Worm (Caenorhabditis elegans) whole organism, L3 larva: ENCODE results near the gene bgal-1.

ENCODE experiments used
- R02D3.7 ChIP-seq: fragments of 150-350 bp; optimal IDR thresholded peaks from 2 replicates; lab custom pipeline; 2014; ENCODE audit warnings: missing biosample characterization, missing genetic modification characterization
- ZK546.5 ChIP-seq: sonication (generic microtip); optimal IDR thresholded peaks from 2 replicates; lab custom pipeline; 2017; ENCODE audit warnings: missing biosample characterization, missing genetic modification characterization
- aly-2 ChIP-seq: fragments of 150-350 bp; optimal IDR thresholded peaks from 2 replicates; lab custom pipeline; 2014; ENCODE audit warnings: missing biosample characterization, missing genetic modification characterization
- ama-1 ChIP-seq: fragments of 150-350 bp; optimal IDR thresholded peaks from 2 replicates; lab custom pipeline; 2018
- ceh-16 ChIP-seq: sonication (generic microtip); optimal IDR thresholded peaks from 2 replicates; lab custom pipeline; 2017; ENCODE audit warnings: missing biosample characterization, missing genetic modification characterization
- ceh-28 ChIP-seq: fragments of 150-350 bp; optimal IDR thresholded peaks from 2 replicates; lab custom pipeline; 2014; ENCODE audit warnings: missing biosample characterization, missing genetic modification reagents, missing genetic modification characterization
- ceh-82 ChIP-seq: fragments of 150-350 bp; optimal IDR thresholded peaks from 2 replicates; lab custom pipeline; 2014; ENCODE audit warnings: missing biosample characterization, missing genetic modification characterization
- ceh-9 ChIP-seq: sonication (generic microtip); optimal IDR thresholded peaks from 2 replicates; lab custom pipeline; 2018; ENCODE audit warnings: missing biosample characterization, missing genetic modification characterization
- egl-27 ChIP-seq: sonication (generic microtip); optimal IDR thresholded peaks from 4 replicates; lab custom pipeline; 2017; ENCODE audit warnings: missing biosample characterization, missing genetic modification reagents, missing genetic modification characterization
- egl-5 ChIP-seq: fragments of 150-350 bp; optimal IDR thresholded peaks from 2 replicates; lab custom pipeline; 2017; ENCODE audit warnings: missing biosample characterization, missing genetic modification reagents, missing genetic modification characterization, inconsistent platforms
- elt-1 ChIP-seq: fragments of 150-350 bp; optimal IDR thresholded peaks from 2 replicates; lab custom pipeline; 2014; ENCODE audit warnings: missing biosample characterization, missing genetic modification characterization
- elt-2 ChIP-seq: sonication (generic microtip); optimal IDR thresholded peaks from 2 replicates; lab custom pipeline; 2016; ENCODE audit warnings: missing genetic modification reagents, mild to moderate bottlenecking, missing genetic modification characterization, missing compliant biosample characterization
- elt-3 ChIP-seq, 3 experiments: fragments of 150-350 bp in 1 of 3; sonication (generic microtip) in 2 of 3; optimal IDR thresholded peaks; 2 replicates in 2 of 3; 4 replicates in 1 of 3; lab custom pipeline; 2014 to 2017; ENCODE audit warnings: missing biosample characterization in 3 of 3, missing genetic modification characterization in 3 of 3
- eor-1 ChIP-seq, 2 experiments: fragments of 150-350 bp; optimal IDR thresholded peaks; 2 replicates each; lab custom pipeline; 2014 to 2018; ENCODE audit warnings: missing biosample characterization in 2 of 2, missing genetic modification characterization in 2 of 2
- fkh-10 ChIP-seq: sonication (generic microtip); optimal IDR thresholded peaks from 2 replicates; lab custom pipeline; 2017; ENCODE audit warnings: missing biosample characterization, missing genetic modification reagents, missing genetic modification characterization
- fkh-2 ChIP-seq: fragments of 150-350 bp; optimal IDR thresholded peaks from 2 replicates; lab custom pipeline; 2014; ENCODE audit warnings: missing biosample characterization, missing genetic modification reagents, missing genetic modification characterization
- fos-1 ChIP-seq: fragments of 150-350 bp; optimal IDR thresholded peaks from 2 replicates; lab custom pipeline; 2014; ENCODE audit warnings: missing biosample characterization, missing genetic modification characterization
- hmg-11 ChIP-seq: sonication (generic microtip); optimal IDR thresholded peaks from 2 replicates; lab custom pipeline; 2016; ENCODE audit warnings: missing genetic modification characterization, missing compliant biosample characterization
- lin-15B ChIP-seq: fragments of 150-350 bp; optimal IDR thresholded peaks from 2 replicates; lab custom pipeline; 2014; ENCODE audit warnings: missing biosample characterization, missing genetic modification characterization
- lin-39 ChIP-seq: fragments of 150-350 bp; optimal IDR thresholded peaks from 2 replicates; lab custom pipeline; 2018; ENCODE audit warnings: missing biosample characterization, missing genetic modification reagents, missing genetic modification characterization
- lsy-12 ChIP-seq: sonication (generic microtip); optimal IDR thresholded peaks from 2 replicates; lab custom pipeline; 2016; ENCODE audit warnings: mild to moderate bottlenecking, missing genetic modification characterization, missing compliant biosample characterization
- mml-1 ChIP-seq: fragments of 150-350 bp; sonication (generic microtip); optimal IDR thresholded peaks from 3 replicates; lab custom pipeline; 2014; ENCODE audit warnings: missing biosample characterization, missing genetic modification characterization
- nfya-1 ChIP-seq: sonication (generic microtip); optimal IDR thresholded peaks from 2 replicates; lab custom pipeline; 2017; ENCODE audit warnings: missing genetic modification characterization, mild to moderate bottlenecking, missing compliant biosample characterization, antibody characterized with exemption, moderate library complexity; ENCODE audit not compliant: insufficient read depth
- nhr-11 ChIP-seq: fragments of 150-350 bp; optimal IDR thresholded peaks from 2 replicates; lab custom pipeline; 2014; ENCODE audit warnings: missing biosample characterization, missing genetic modification characterization
- nhr-12 ChIP-seq: fragments of 150-350 bp; optimal IDR thresholded peaks from 2 replicates; lab custom pipeline; 2014; ENCODE audit warnings: missing biosample characterization, missing genetic modification characterization
- nhr-23 ChIP-seq: fragments of 150-350 bp; optimal IDR thresholded peaks from 2 replicates; lab custom pipeline; 2014; ENCODE audit warnings: missing biosample characterization, missing genetic modification reagents, missing genetic modification characterization
- nhr-237 ChIP-seq: fragments of 150-350 bp; optimal IDR thresholded peaks from 2 replicates; lab custom pipeline; 2014; ENCODE audit warnings: missing biosample characterization, missing genetic modification characterization
- nhr-25 ChIP-seq: sonication (generic microtip); optimal IDR thresholded peaks from 2 replicates; lab custom pipeline; 2017; ENCODE audit warnings: missing biosample characterization, missing genetic modification characterization
- nhr-28 ChIP-seq: fragments of 150-350 bp; optimal IDR thresholded peaks from 2 replicates; lab custom pipeline; 2014; ENCODE audit warnings: missing biosample characterization, missing genetic modification characterization
- nhr-43 ChIP-seq: sonication (generic microtip); optimal IDR thresholded peaks from 2 replicates; lab custom pipeline; 2016; ENCODE audit warnings: mild to moderate bottlenecking, missing genetic modification characterization, missing compliant biosample characterization; ENCODE audit not compliant: poor library complexity, severe bottlenecking
- nhr-67 ChIP-seq: fragments of 150-350 bp; optimal IDR thresholded peaks from 2 replicates; lab custom pipeline; 2014; ENCODE audit warnings: missing biosample characterization, missing genetic modification characterization
- nhr-76 ChIP-seq: fragments of 150-350 bp; sonication (generic microtip); optimal IDR thresholded peaks from 5 replicates; lab custom pipeline; 2014; ENCODE audit warnings: missing biosample characterization, missing genetic modification characterization
- nhr-77 ChIP-seq: fragments of 150-350 bp; optimal IDR thresholded peaks from 2 replicates; lab custom pipeline; 2014; ENCODE audit warnings: missing biosample characterization, missing genetic modification characterization
- pha-4 ChIP-seq: fragments of 150-350 bp; optimal IDR thresholded peaks from 2 replicates; lab custom pipeline; 2014; ENCODE audit warnings: missing biosample characterization, missing genetic modification reagents, missing genetic modification characterization
- pqm-1 ChIP-seq: fragments of 150-350 bp; optimal IDR thresholded peaks from 2 replicates; lab custom pipeline; 2017; ENCODE audit warnings: missing biosample characterization, missing genetic modification characterization, inconsistent platforms
- sea-2 ChIP-seq: fragments of 150-350 bp; sonication (generic microtip); optimal IDR thresholded peaks from 4 replicates; lab custom pipeline; 2014; ENCODE audit warnings: missing biosample characterization, missing genetic modification reagents, missing genetic modification characterization
- snpc-4 ChIP-seq: fragments of 150-350 bp; optimal IDR thresholded peaks from 2 replicates; lab custom pipeline; 2014; ENCODE audit warnings: missing biosample characterization, missing genetic modification characterization
- tbx-2 ChIP-seq: sonication (generic microtip); optimal IDR thresholded peaks from 2 replicates; lab custom pipeline; 2016; ENCODE audit warnings: mild to moderate bottlenecking, missing genetic modification characterization, missing compliant biosample characterization
- unc-39 ChIP-seq: sonication (generic microtip); optimal IDR thresholded peaks from 4 replicates; lab custom pipeline; 2017; ENCODE audit warnings: missing biosample characterization, missing genetic modification characterization
- ztf-4 ChIP-seq: fragments of 150-350 bp; optimal IDR thresholded peaks from 2 replicates; lab custom pipeline; 2014; ENCODE audit warnings: missing biosample characterization, missing genetic modification characterization

bgal-1 gene

DNA sequence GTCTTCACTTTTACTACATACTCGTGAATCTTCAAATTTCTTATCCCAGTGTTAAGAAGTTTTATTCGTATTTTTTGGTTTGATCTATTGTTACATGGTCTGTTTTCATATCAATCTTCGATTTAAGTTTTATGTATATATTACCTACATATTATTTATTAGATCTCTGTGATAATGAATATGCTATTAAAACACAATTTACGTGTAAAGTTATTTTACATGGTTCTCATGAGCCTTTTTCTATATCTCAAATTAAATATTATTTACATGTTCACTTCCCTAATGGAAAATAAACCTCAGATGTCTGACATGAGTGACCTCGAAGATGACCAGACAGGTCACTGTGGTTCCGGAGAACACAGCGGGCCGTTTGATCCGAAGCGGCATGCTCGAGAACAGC lies 18.7 kb upstream of the bgal-1 start, which contains the start of gene mxl-1:
Gene mxl-1, plus strand, starts transcription at position 301 of the 400 bp plus-strand sequence.
- TF ChIP-seq ztf-4 = no peak
- no peak for TF ChIP-seq ZK546.5 (tag; lab: Kevin White, UChicago)
- no peak for TF ChIP-seq hmg-11 (tag; lab: Kevin White, UChicago)
- TF ChIP-seq fos-1 (tag; lab: Kevin White, UChicago) = no peak
- TF ChIP-seq nhr-11 = no peak
- TF ChIP-seq nhr-237 (tag; lab: Kevin White, UChicago) = no peak
- TF ChIP-seq unc-39 (tag; lab: Kevin White, UChicago) = no peak
- no peak for TF ChIP-seq fkh-10 (GFP tag; lab: Kevin White, UChicago)
- TF ChIP-seq ceh-82 (tag; lab: Kevin White, UChicago) = no peak
- no peak for TF ChIP-seq nhr-77 (tag; lab: Kevin White, UChicago)
- TF ChIP-seq lin-15B (tag; lab: Kevin White, UChicago) = no peak
- no peak for TF ChIP-seq eor-1 (tag; optimal IDR thresholded peaks at IDR 0.05; lab: Kevin White, UChicago)

- no peak for TF ChIP-seq nhr-43
- no peak for TF ChIP-seq ZK546.5 (tag; lab: Kevin White, UChicago)
- no peak for TF ChIP-seq lsy-12 (tag; lab: Kevin White, UChicago)
- no peak for TF ChIP-seq ceh-82 (tag; lab: Kevin White, UChicago)
- TF ChIP-seq snpc-4 (tag; lab: Kevin White, UChicago) = no peak
- no peak for TF ChIP-seq fkh-10 (GFP tag; lab: Kevin White, UChicago)
- no peak for TF ChIP-seq fos-1 (tag; lab: Kevin White, UChicago)
- no peak for TF ChIP-seq hmg-11 (tag; lab: Kevin White, UChicago)
- TF ChIP-seq elt-3 (tag; optimal IDR thresholded peaks at IDR 0.05; lab: Kevin White, UChicago) = no peak
- no peak for TF ChIP-seq ceh-28 (tag; lab: Kevin White, UChicago)
- no peak for TF ChIP-seq nhr-25 (tag; lab: Kevin White, UChicago)
- no peak for TF ChIP-seq nfya-1 (tag; lab: Kevin White, UChicago)
- TF ChIP-seq lin-15B (tag; lab: Kevin White, UChicago) = no peak
- no peak for TF ChIP-seq pha-4 (tag; lab: Kevin White, UChicago)
- no peak for TF ChIP-seq nhr-11
Observed at ce11 chrV:11241580-11241979, 15.8 kb upstream of the bgal-1 start, which contains the start of gene pgap-1. TSS of gene pgap-1 (plus strand) at chrV:11241880.

DNA sequence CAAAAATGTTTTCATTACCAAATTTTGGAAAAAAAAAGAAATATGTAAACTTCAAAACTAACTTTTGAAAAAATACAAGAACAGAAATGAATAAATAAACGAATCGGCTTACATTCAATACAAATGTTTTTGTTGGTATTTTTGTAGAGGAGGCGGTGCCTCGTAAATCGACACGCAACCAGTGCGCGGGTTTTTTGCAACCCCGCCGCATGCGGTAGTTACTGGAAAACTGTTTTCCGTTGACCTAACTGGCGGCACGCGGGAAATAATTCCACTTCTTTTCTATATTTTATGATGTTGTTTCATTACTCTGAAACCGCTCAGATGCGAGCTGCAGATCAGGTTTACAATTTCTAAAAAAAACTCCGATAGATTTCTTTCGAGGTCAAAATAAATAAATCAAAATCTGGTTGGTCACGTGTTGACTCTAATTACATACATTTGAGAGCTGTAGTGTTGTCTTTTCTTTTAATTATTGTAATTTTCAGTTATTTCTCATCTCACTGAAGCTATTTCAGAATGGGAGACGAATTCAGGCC lies 13.4 kb upstream of the bgal-1 start, which contains the start of the genes dvc-1 and ima-1:
Gene dvc-1, minus strand, starts transcription at position 145 of the 539 bp plus-strand sequence.
Gene ima-1, plus strand, starts transcription at position 489 of the 539 bp plus-strand sequence.
- TF ChIP-seq nhr-67 (tag; lab: Kevin White, UChicago) (no peak), ceh-82 (tag; lab: Kevin White, UChicago) (peak; percentile 61), tbx-2 (tag; lab: Kevin White, UChicago) (no peak), lsy-12 (tag; lab: Kevin White, UChicago) (no peak), egl-27 (tag; lab: Kevin White, UChicago) (no peak), fkh-2 (tag; lab: Kevin White, UChicago) (no peak), nhr-76 (tag; lab: Kevin White, UChicago) (no peak), mml-1 (tag; lab: Kevin White, UChicago) (no peak), ama-1 (lab: Kevin White, UChicago) (no peak), nhr-12 (no peak), pha-4 (tag; lab: Kevin White, UChicago) (peak; percentile 67), nhr-28 (no peak), sea-2 (no peak), ztf-4 (no peak), nhr-25 (tag; lab: Kevin White, UChicago) (peak; percentile 52), lin-39 (tag; lab: Kevin White, UChicago) (peak; percentile 57), aly-2 (tag; lab: Kevin White, UChicago) (no peak), elt-1 (tag; lab: Kevin White, UChicago) (no peak), ceh-16 (tag; lab: Kevin White, UChicago) (no peak), nhr-237 (tag; lab: Kevin White, UChicago) (no peak), lin-15B (tag; lab: Kevin White, UChicago) (peak; percentile 55), nhr-23 (tag; lab: Kevin White, UChicago) (peak; percentile 47), ceh-9 (no peak), R02D3.7 (tag; lab: Kevin White, UChicago) (peak; percentile 98), pqm-1 (tag; lab: Kevin White, UChicago) (no peak), elt-2 (tag; lab: Kevin White, UChicago) (peak; percentile 53), egl-5 (no peak), snpc-4 (tag; lab: Kevin White, UChicago) (peak; percentile 60), nhr-43 (peak; percentile 60)
